Worm (Caenorhabditis elegans) whole organism, mixed stage, embryonic: ENCODE results near the gene ZC266.1.
A peak's percentile ranks its signal among the peaks of the same experiment; 100 is the strongest.

ENCODE experiments used
- M03D4.4 ChIP-seq: sonication (generic microtip); optimal IDR thresholded peaks from 2 replicates; lab custom pipeline; 2017; ENCODE audit warnings: mild to moderate bottlenecking, missing genetic modification characterization, missing compliant biosample characterization
- bed-3 ChIP-seq: fragments of 200-800 bp; sonication (Bioruptor generic); optimal IDR thresholded peaks from 3 replicates; lab custom pipeline; 2018; ENCODE audit warnings: mild to moderate bottlenecking, missing genetic modification characterization, moderate library complexity, missing compliant biosample characterization
- blmp-1 ChIP-seq: fragments of 150-350 bp; optimal IDR thresholded peaks from 2 replicates; lab custom pipeline; 2014; ENCODE audit warnings: missing biosample characterization, missing genetic modification characterization
- ceh-39 ChIP-seq: fragments of 150-350 bp; optimal IDR thresholded peaks from 2 replicates; lab custom pipeline; 2014; ENCODE audit warnings: missing biosample characterization, missing genetic modification characterization
- ceh-43 ChIP-seq: fragments of 200-800 bp; sonication (Bioruptor generic); optimal IDR thresholded peaks from 2 replicates; lab custom pipeline; 2018; ENCODE audit warnings: mild to moderate bottlenecking, missing genetic modification characterization, moderate library complexity, missing compliant biosample characterization
- ceh-83 ChIP-seq: fragments of 200-800 bp; sonication (Bioruptor generic); optimal IDR thresholded peaks from 2 replicates; lab custom pipeline; 2018; ENCODE audit warnings: mild to moderate bottlenecking, missing genetic modification characterization, missing compliant biosample characterization
- ces-1 ChIP-seq: fragments of 150-350 bp; optimal IDR thresholded peaks from 2 replicates; lab custom pipeline; 2014; ENCODE audit warnings: missing biosample characterization, missing genetic modification reagents, missing genetic modification characterization
- elt-1 ChIP-seq: sonication (generic microtip); optimal IDR thresholded peaks from 2 replicates; lab custom pipeline; 2017; ENCODE audit warnings: missing genetic modification characterization, mild to moderate bottlenecking, missing compliant biosample characterization, antibody characterized with exemption, moderate library complexity, borderline replicate concordance; ENCODE audit not compliant: insufficient read depth
- elt-3 ChIP-seq: fragments of 150-350 bp; optimal IDR thresholded peaks from 2 replicates; lab custom pipeline; 2014; ENCODE audit warnings: missing biosample characterization, missing genetic modification characterization
- flh-1 ChIP-seq: fragments of 200-800 bp; sonication (Bioruptor generic); optimal IDR thresholded peaks from 2 replicates; lab custom pipeline; 2018; ENCODE audit warnings: mild to moderate bottlenecking, missing genetic modification characterization, moderate library complexity, missing compliant biosample characterization
- ham-2 ChIP-seq: fragments of 200-800 bp; sonication (Bioruptor generic); optimal IDR thresholded peaks from 2 replicates; lab custom pipeline; 2018; ENCODE audit warnings: mild to moderate bottlenecking, missing genetic modification characterization, missing compliant biosample characterization
- hlh-1 ChIP-seq: fragments of 150-350 bp; optimal IDR thresholded peaks from 2 replicates; lab custom pipeline; 2014; ENCODE audit warnings: missing biosample characterization, missing genetic modification reagents, missing genetic modification characterization
- lin-13 ChIP-seq: fragments of 150-350 bp; optimal IDR thresholded peaks from 2 replicates; lab custom pipeline; 2014; ENCODE audit warnings: missing biosample characterization, missing genetic modification characterization
- mab-5 ChIP-seq: fragments of 150-350 bp; optimal IDR thresholded peaks from 2 replicates; lab custom pipeline; 2014; ENCODE audit warnings: missing biosample characterization, missing genetic modification characterization
- mep-1 ChIP-seq: fragments of 150-350 bp; optimal IDR thresholded peaks from 2 replicates; lab custom pipeline; 2017; ENCODE audit warnings: missing biosample characterization, missing genetic modification reagents, missing genetic modification characterization, inconsistent platforms
- nhr-12 ChIP-seq: fragments of 150-350 bp; optimal IDR thresholded peaks from 2 replicates; lab custom pipeline; 2014; ENCODE audit warnings: missing biosample characterization, missing genetic modification characterization
- nhr-2 ChIP-seq: fragments of 150-350 bp; optimal IDR thresholded peaks from 2 replicates; lab custom pipeline; 2014; ENCODE audit warnings: missing biosample characterization, missing genetic modification characterization
- nhr-237 ChIP-seq: fragments of 150-350 bp; optimal IDR thresholded peaks from 2 replicates; lab custom pipeline; 2014; ENCODE audit warnings: missing biosample characterization, missing genetic modification characterization
- nhr-28 ChIP-seq: fragments of 150-350 bp; optimal IDR thresholded peaks from 2 replicates; lab custom pipeline; 2014; ENCODE audit warnings: missing biosample characterization, missing genetic modification characterization
- nhr-76 ChIP-seq: sonication (generic microtip); optimal IDR thresholded peaks from 2 replicates; lab custom pipeline; 2017; ENCODE audit warnings: missing biosample characterization, missing genetic modification characterization
- pha-4 ChIP-seq: fragments of 150-350 bp; optimal IDR thresholded peaks from 2 replicates; lab custom pipeline; 2018; ENCODE audit warnings: missing biosample characterization, missing genetic modification reagents, missing genetic modification characterization
- snpc-4 ChIP-seq: fragments of 150-350 bp; optimal IDR thresholded peaks from 2 replicates; lab custom pipeline; 2014; ENCODE audit warnings: missing biosample characterization, missing genetic modification characterization
- sptf-1 ChIP-seq: sonication (generic microtip); optimal IDR thresholded peaks from 2 replicates; lab custom pipeline; 2017; ENCODE audit warnings: mild to moderate bottlenecking, missing genetic modification characterization, moderate library complexity, missing compliant biosample characterization
- tbx-8 ChIP-seq: fragments of 200-800 bp; sonication (Bioruptor generic); optimal IDR thresholded peaks from 2 replicates; lab custom pipeline; 2018; ENCODE audit warnings: mild to moderate bottlenecking, missing genetic modification characterization, moderate library complexity, missing compliant biosample characterization
- unc-120 ChIP-seq: sonication (generic microtip); optimal IDR thresholded peaks from 2 replicates; lab custom pipeline; 2017; ENCODE audit warnings: missing genetic modification characterization, missing compliant biosample characterization; ENCODE audit not compliant: poor library complexity, severe bottlenecking
- unc-39 ChIP-seq: fragments of 150-350 bp; optimal IDR thresholded peaks from 2 replicates; lab custom pipeline; 2014; ENCODE audit warnings: missing biosample characterization, missing genetic modification characterization
- ztf-11 ChIP-seq: fragments of 150-350 bp; optimal IDR thresholded peaks from 2 replicates; lab custom pipeline; 2014; ENCODE audit warnings: missing biosample characterization, missing genetic modification characterization

The ZC266.1 gene

ce11 chrV:4687944-4688505, 12.1 kb downstream of the ZC266.1 start, which contains the start of gene K03B4.2:
Gene K03B4.2 (plus strand): TSS chrV:4687994.
- TF ChIP-seq ztf-11 (tag; lab: Kevin White, UChicago) = no peak
- TF ChIP-seq flh-1 (GFP tag; lab: Kevin White, UChicago) = no peak
- no peak for TF ChIP-seq mab-5 (tag; lab: Kevin White, UChicago)
- TF ChIP-seq nhr-2 (tag; lab: Kevin White, UChicago) = no peak
- TF ChIP-seq hlh-1 = no peak
- TF ChIP-seq, all 35 proteins: peak for 0

- TF ChIP-seq hlh-1 (peak; percentile 1), nhr-237 (tag; lab: Kevin White, UChicago) (peak; percentile 27), unc-120 (tag; lab: Kevin White, UChicago) (peak; percentile 75), bed-3 (GFP tag; lab: Kevin White, UChicago) (no peak), mep-1 (tag; lab: Kevin White, UChicago) (peak; percentile 19), unc-39 (no peak), ces-1 (peak; percentile 7), elt-3 (tag; lab: Kevin White, UChicago) (no peak), sptf-1 (tag; lab: Kevin White, UChicago) (peak; percentile 47), nhr-2 (tag; lab: Kevin White, UChicago) (peak; percentile 8)
Observed at ce11 chrV:4686680-4687470, 13.2 kb downstream of the ZC266.1 start, which contains the start of gene taf-10. Gene taf-10 (plus strand): TSS chrV:4687103.

- TF ChIP-seq pha-4 (no peak), nhr-12 (tag; lab: Kevin White, UChicago) (no peak), flh-1 (GFP tag; lab: Kevin White, UChicago) (no peak), blmp-1 (no peak), M03D4.4 (no peak), ham-2 (GFP tag; lab: Kevin White, UChicago) (no peak), snpc-4 (tag; lab: Kevin White, UChicago) (no peak), bed-3 (GFP tag; lab: Kevin White, UChicago) (no peak), nhr-2 (tag; lab: Kevin White, UChicago) (no peak)
Observed at ce11 chrV:4684137-4684536, 16.0 kb downstream of the ZC266.1 start.

DNA sequence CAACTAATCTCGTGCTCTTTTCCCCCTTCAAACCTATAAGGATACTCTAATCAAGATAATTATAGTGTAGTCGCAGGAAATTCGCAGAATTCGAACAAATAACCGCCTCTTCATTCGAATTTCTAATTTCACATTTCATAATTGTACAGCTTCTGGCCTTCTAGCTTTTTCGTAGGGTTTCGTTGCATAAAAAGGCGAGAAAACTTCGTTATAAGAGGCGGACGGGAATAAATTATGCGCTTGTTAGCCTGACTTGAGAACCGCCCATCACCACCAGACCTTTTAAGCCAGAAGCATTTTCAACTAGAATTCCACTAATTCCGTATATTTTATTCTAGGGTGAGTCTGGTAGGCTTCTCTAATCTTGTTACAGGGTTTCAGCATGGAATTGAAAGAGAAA, 18.4 kb downstream of the ZC266.1 start, which contains the start of gene K03B4.4:
K03B4.4 (plus strand) TSS at position 301 of the 400 bp plus-strand sequence.
- no peak for TF ChIP-seq ceh-39 (tag; lab: Kevin White, UChicago)
- TF ChIP-seq M03D4.4 = no peak
- TF ChIP-seq bed-3 (GFP tag; lab: Kevin White, UChicago) = no peak
- TF ChIP-seq nhr-76 (tag; lab: Kevin White, UChicago) = no peak
- TF ChIP-seq nhr-28 (tag; lab: Kevin White, UChicago) = no peak
- TF ChIP-seq mab-5 (tag; lab: Kevin White, UChicago) = no peak
- TF ChIP-seq mep-1 (tag; lab: Kevin White, UChicago) = no peak
- TF ChIP-seq ces-1 = no peak
- TF ChIP-seq ham-2 (GFP tag; lab: Kevin White, UChicago) = no peak
- TF ChIP-seq lin-13 (tag; lab: Kevin White, UChicago) = no peak
- no peak for TF ChIP-seq ceh-43
- no peak for TF ChIP-seq nhr-12 (tag; lab: Kevin White, UChicago)
- TF ChIP-seq nhr-2 (tag; lab: Kevin White, UChicago) = no peak
- no peak for TF ChIP-seq ceh-83 (GFP tag; lab: Kevin White, UChicago)
- no peak for TF ChIP-seq blmp-1
- no peak for TF ChIP-seq snpc-4 (tag; lab: Kevin White, UChicago)

DNA sequence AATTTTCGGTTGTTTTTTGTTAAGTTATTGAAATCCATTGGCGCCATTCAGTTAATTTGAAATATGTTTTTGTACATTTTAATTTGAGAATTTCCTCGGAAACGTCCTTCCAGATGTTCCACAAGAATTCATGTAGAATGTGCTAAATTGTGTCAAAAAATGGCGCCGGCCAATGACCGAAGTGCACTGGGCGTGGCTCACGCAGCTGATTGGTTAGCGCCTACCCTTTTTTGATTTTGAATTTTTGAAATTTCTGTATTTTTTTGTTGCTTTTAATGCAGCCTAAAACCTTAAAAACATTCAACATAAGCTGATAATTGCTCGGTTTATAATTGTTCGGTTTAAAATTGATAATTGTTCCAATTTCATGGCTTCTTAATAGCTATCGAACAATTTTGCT, 23.3 kb downstream of the ZC266.1 start:
- TF ChIP-seq unc-120 (tag; lab: Kevin White, UChicago) (no peak), pha-4 (no peak), ceh-39 (tag; lab: Kevin White, UChicago) (no peak), flh-1 (GFP tag; lab: Kevin White, UChicago) (no peak), tbx-8 (GFP tag; lab: Kevin White, UChicago) (no peak), sptf-1 (tag; lab: Kevin White, UChicago) (no peak), nhr-28 (tag; lab: Kevin White, UChicago) (no peak), hlh-1 (no peak), nhr-12 (tag; lab: Kevin White, UChicago) (no peak), ceh-43 (no peak), elt-1 (tag; lab: Kevin White, UChicago) (no peak)
